Worm (Caenorhabditis elegans) whole organism, young adult: ENCODE results near the gene gpb-1.

ENCODE experiments used
- B0035.1 ChIP-seq: sonication (generic microtip); optimal IDR thresholded peaks from 2 replicates; lab custom pipeline; 2016; ENCODE audit warnings: missing genetic modification characterization, mild to moderate bottlenecking, missing compliant biosample characterization, missing genotype, missing genetic modification reagents
- K12H6.12 ChIP-seq: fragments of 200-800 bp; sonication (Bioruptor generic); optimal IDR thresholded peaks from 2 replicates; lab custom pipeline; 2018; ENCODE audit warnings: mild to moderate bottlenecking, missing genetic modification characterization, missing compliant biosample characterization
- ccch-3 ChIP-seq: fragments of 200-800 bp; sonication (Bioruptor generic); optimal IDR thresholded peaks from 2 replicates; lab custom pipeline; 2018; ENCODE audit warnings: mild to moderate bottlenecking, missing genetic modification characterization, missing compliant biosample characterization
- cebp-2 ChIP-seq: fragments of 200-800 bp; sonication (Bioruptor generic); IDR thresholded peaks from 2 replicates; pipeline ENCODE4 v1.3.6; 2022; ENCODE audit warnings: missing genetic modification characterization, missing compliant biosample characterization
- ceh-27 ChIP-seq: fragments of 200-800 bp; sonication (Bioruptor generic); optimal IDR thresholded peaks from 2 replicates; lab custom pipeline; 2018; ENCODE audit warnings: mild to moderate bottlenecking, missing genetic modification characterization, moderate library complexity, missing compliant biosample characterization
- nfya-2 ChIP-seq: fragments of 200-800 bp; sonication (Bioruptor generic); IDR thresholded peaks from 2 replicates; pipeline ENCODE4 v1.3.6; 2022; ENCODE audit warnings: missing genetic modification reagents, missing genetic modification characterization, missing compliant biosample characterization
- sptf-2 ChIP-seq: fragments of 200-800 bp; sonication (Bioruptor generic); optimal IDR thresholded peaks from 2 replicates; lab custom pipeline; 2018; ENCODE audit warnings: mild to moderate bottlenecking, missing genetic modification characterization, missing compliant biosample characterization
- unc-62 ChIP-seq: fragments of 150-350 bp; optimal IDR thresholded peaks from 2 replicates; lab custom pipeline; 2014; ENCODE audit warnings: missing biosample characterization, missing genetic modification reagents, missing genetic modification characterization

- TF ChIP-seq sptf-2 (GFP tag; lab: Kevin White, UChicago), result no peak
- TF ChIP-seq ceh-27 (GFP tag; lab: Kevin White, UChicago), result no peak
- no peak for TF ChIP-seq B0035.1 (tag; lab: Kevin White, UChicago)
- no peak for TF ChIP-seq K12H6.12 (tag; lab: Kevin White, UChicago)
- TF ChIP-seq unc-62, result no peak
- TF ChIP-seq ccch-3 (GFP tag; lab: Kevin White, UChicago), result no peak
- TF ChIP-seq nfya-2 (GFP tag; lab: Robert Waterston, UW), result no peak
- no peak for TF ChIP-seq cebp-2 (GFP tag; lab: Robert Waterston, UW)
Measured at ce11 chrII:11790458-11790857, 42.0 kb upstream of the gpb-1 start, which contains the start of gene F43G6.4.
